Worm (Caenorhabditis elegans) whole organism, L4 larva: ENCODE results near the gene F28C10.3.

Experiments
- F10B5.3 ChIP-seq: sonication (generic microtip); optimal IDR thresholded peaks from 2 replicates; lab custom pipeline; 2016; ENCODE audit warnings: mild to moderate bottlenecking, missing genetic modification characterization, missing compliant biosample characterization
- F44E2.7 ChIP-seq: fragments of 200-800 bp; sonication (Bioruptor generic); IDR thresholded peaks from 2 replicates; pipeline ENCODE4 v2.1.2; 2022; ENCODE audit warnings: missing genetic modification characterization, missing compliant biosample characterization
- T26A8.4 ChIP-seq: fragments of 200-800 bp; sonication (Bioruptor generic); IDR thresholded peaks from 2 replicates; pipeline ENCODE4 v1.3.6; 2022; ENCODE audit warnings: missing genetic modification characterization, missing compliant biosample characterization
- Y105C5A.15 ChIP-seq: fragments of 200-800 bp; sonication (Bioruptor generic); IDR thresholded peaks from 2 replicates; pipeline ENCODE4 v1.3.6; 2022; ENCODE audit warnings: missing genetic modification characterization, missing compliant biosample characterization
- Y5F2A.4 ChIP-seq: fragments of 200-800 bp; sonication (Bioruptor generic); optimal IDR thresholded peaks from 2 replicates; lab custom pipeline; 2018; ENCODE audit warnings: mild to moderate bottlenecking, missing genetic modification characterization, missing compliant biosample characterization
- Y75B8A.6 ChIP-seq: fragments of 200-800 bp; sonication (Bioruptor generic); IDR thresholded peaks from 2 replicates; pipeline ENCODE4 v1.3.6; 2022; ENCODE audit warnings: missing genetic modification reagents, missing genetic modification characterization, missing compliant biosample characterization
- aha-1 ChIP-seq: fragments of 150-350 bp; peaks from one replicate; lab custom pipeline; 2014; ENCODE audit warnings: missing biosample characterization, missing genetic modification characterization
- ces-1 ChIP-seq: fragments of 150-350 bp; sonication (generic microtip); optimal IDR thresholded peaks from 4 replicates; lab custom pipeline; 2014; ENCODE audit warnings: missing biosample characterization, missing genetic modification reagents, missing genetic modification characterization
- ctbp-1 ChIP-seq: fragments of 200-800 bp; sonication (Bioruptor generic); IDR thresholded peaks from 2 replicates; pipeline ENCODE4 v1.3.6; 2022; ENCODE audit warnings: missing genetic modification reagents, missing genetic modification characterization, missing compliant biosample characterization
- daf-12 ChIP-seq: fragments of 150-350 bp; optimal IDR thresholded peaks from 2 replicates; lab custom pipeline; 2014; ENCODE audit warnings: missing biosample characterization, missing genetic modification reagents, missing genetic modification characterization
- daf-16 ChIP-seq, 3 experiments: sonication (generic microtip); optimal IDR thresholded peaks; 2 replicates each; lab custom pipeline; 2016 to 2017; ENCODE audit warnings: missing genetic modification characterization in 3 of 3, missing genetic modification reagents in 3 of 3, mild to moderate bottlenecking in 2 of 3, missing compliant biosample characterization in 2 of 3, missing biosample characterization in 1 of 3, moderate library complexity in 1 of 3
- dmd-6 ChIP-seq: fragments of 200-800 bp; sonication (Bioruptor generic); IDR thresholded peaks from 2 replicates; pipeline ENCODE4 v1.3.6; 2022; ENCODE audit warnings: missing genetic modification reagents, missing genetic modification characterization, missing compliant biosample characterization
- dmd-8 ChIP-seq: fragments of 200-800 bp; sonication (Bioruptor generic); IDR thresholded peaks from 2 replicates; pipeline ENCODE4 v1.3.6; 2022; ENCODE audit warnings: missing genetic modification characterization, missing compliant biosample characterization
- duxl-1 ChIP-seq: sonication (generic microtip); optimal IDR thresholded peaks from 2 replicates; lab custom pipeline; 2016; ENCODE audit warnings: mild to moderate bottlenecking, missing genetic modification characterization, moderate library complexity, missing compliant biosample characterization; ENCODE audit not compliant: poor library complexity
- dve-1 ChIP-seq: sonication (generic microtip); optimal IDR thresholded peaks from 2 replicates; lab custom pipeline; 2017; ENCODE audit warnings: antibody characterized with exemption, mild to moderate bottlenecking, missing genetic modification characterization, missing compliant biosample characterization; ENCODE audit not compliant: insufficient read depth
- egl-27 ChIP-seq: sonication (generic microtip); optimal IDR thresholded peaks from 3 replicates; lab custom pipeline; 2017; ENCODE audit warnings: missing biosample characterization, missing genetic modification reagents, missing genetic modification characterization
- lim-7 ChIP-seq: fragments of 200-800 bp; sonication (Bioruptor generic); IDR thresholded peaks from 2 replicates; pipeline ENCODE4 v1.3.6; 2022; ENCODE audit warnings: missing genetic modification characterization, missing compliant biosample characterization
- lin-29 ChIP-seq: fragments of 200-800 bp; sonication (Bioruptor generic); IDR thresholded peaks from 2 replicates; pipeline ENCODE4 v1.3.6; 2022; ENCODE audit warnings: missing genetic modification reagents, missing genetic modification characterization, missing compliant biosample characterization
- lin-38 ChIP-seq: fragments of 200-800 bp; sonication (Bioruptor generic); IDR thresholded peaks from 2 replicates; pipeline ENCODE4 v1.3.6; 2022; ENCODE audit warnings: missing genetic modification reagents, missing genetic modification characterization, missing compliant biosample characterization
- madf-5 ChIP-seq, 2 experiments: fragments of 200-800 bp; sonication (Bioruptor generic); IDR thresholded peaks; 2 replicates each; pipeline ENCODE4 v1.3.6; 2022; ENCODE audit warnings: missing compliant biosample characterization in 2 of 2, missing genetic modification characterization in 2 of 2
- mdl-1 ChIP-seq, 2 experiments: fragments of 150-350 bp in 1 of 2; sonication (generic microtip) in 1 of 2; optimal IDR thresholded peaks; 2 replicates each; lab custom pipeline; 2014 to 2017; ENCODE audit warnings: missing biosample characterization in 2 of 2, missing genetic modification characterization in 2 of 2
- nhr-10 ChIP-seq: fragments of 150-350 bp; optimal IDR thresholded peaks from 2 replicates; lab custom pipeline; 2014; ENCODE audit warnings: missing biosample characterization, missing genetic modification characterization
- nhr-102 ChIP-seq: sonication (generic microtip); optimal IDR thresholded peaks from 2 replicates; lab custom pipeline; 2016; ENCODE audit warnings: mild to moderate bottlenecking, missing genetic modification characterization, moderate library complexity, missing compliant biosample characterization
- nhr-48 ChIP-seq: sonication (generic microtip); optimal IDR thresholded peaks from 2 replicates; lab custom pipeline; 2016; ENCODE audit warnings: mild to moderate bottlenecking, missing genetic modification characterization, missing compliant biosample characterization
- nhr-6 ChIP-seq: fragments of 150-350 bp; optimal IDR thresholded peaks from 2 replicates; lab custom pipeline; 2014; ENCODE audit warnings: missing biosample characterization, missing genetic modification characterization
- php-3 ChIP-seq: fragments of 200-800 bp; sonication (Bioruptor generic); IDR thresholded peaks from 2 replicates; pipeline ENCODE4 v1.3.6; 2022; ENCODE audit warnings: missing genetic modification reagents, missing genetic modification characterization, missing compliant biosample characterization
- rbr-2 ChIP-seq: sonication (generic microtip); optimal IDR thresholded peaks from 2 replicates; lab custom pipeline; 2016; ENCODE audit warnings: missing genotype, missing genetic modification characterization, missing compliant biosample characterization
- saeg-2 ChIP-seq: fragments of 200-800 bp; sonication (Bioruptor generic); IDR thresholded peaks from 2 replicates; pipeline ENCODE4 v1.3.6; 2022; ENCODE audit warnings: missing genetic modification reagents, missing genetic modification characterization, missing compliant biosample characterization
- skn-1 ChIP-seq: fragments of 150-350 bp; optimal IDR thresholded peaks from 2 replicates; lab custom pipeline; 2014; ENCODE audit warnings: missing biosample characterization, missing genetic modification characterization
- snpc-1.2 ChIP-seq: fragments of 200-800 bp; sonication (Bioruptor generic); IDR thresholded peaks from 2 replicates; pipeline ENCODE4 v1.3.6; 2022; ENCODE audit warnings: missing genetic modification reagents, missing genetic modification characterization, missing compliant biosample characterization
- snpc-4 ChIP-seq: fragments of 150-350 bp; optimal IDR thresholded peaks from 2 replicates; lab custom pipeline; 2014; ENCODE audit warnings: missing biosample characterization, missing genetic modification characterization
- spr-1 ChIP-seq: sonication (generic microtip); optimal IDR thresholded peaks from 2 replicates; lab custom pipeline; 2016; ENCODE audit warnings: mild to moderate bottlenecking, missing genetic modification characterization, missing compliant biosample characterization
- spr-3 ChIP-seq: fragments of 200-800 bp; sonication (Bioruptor generic); optimal IDR thresholded peaks from 2 replicates; lab custom pipeline; 2018; ENCODE audit warnings: mild to moderate bottlenecking, missing genetic modification characterization, missing compliant biosample characterization
- zag-1 ChIP-seq: fragments of 150-350 bp; optimal IDR thresholded peaks from 2 replicates; lab custom pipeline; 2014; ENCODE audit warnings: missing biosample characterization, missing genetic modification characterization
- zfp-2 ChIP-seq: sonication (generic microtip); optimal IDR thresholded peaks from 2 replicates; lab custom pipeline; 2016; ENCODE audit warnings: mild to moderate bottlenecking, missing genetic modification characterization, missing compliant biosample characterization
- zip-2 ChIP-seq: fragments of 150-350 bp; optimal IDR thresholded peaks from 2 replicates; lab custom pipeline; 2014; ENCODE audit warnings: missing biosample characterization, missing genetic modification characterization
- ztf-11 ChIP-seq: fragments of 150-350 bp; optimal IDR thresholded peaks from 2 replicates; lab custom pipeline; 2014; ENCODE audit warnings: missing biosample characterization, missing genetic modification characterization

The F28C10.3 gene

ce11 chrX:542807-543206, 7.2 kb upstream of the F28C10.3 start, which contains the start of gene F28C10.1:
TSS of gene F28C10.1 (plus strand) at chrX:543107.
- no peak for TF ChIP-seq lin-38 (GFP tag; lab: Robert Waterston, UW)
- no peak for TF ChIP-seq mdl-1 (tag; optimal IDR thresholded peaks at IDR 0.05; lab: Kevin White, UChicago)
- TF ChIP-seq skn-1 (tag; lab: Kevin White, UChicago) = no peak
- no peak for TF ChIP-seq nhr-48
- no peak for TF ChIP-seq egl-27 (tag; lab: Kevin White, UChicago)
- TF ChIP-seq Y5F2A.4 (GFP tag; lab: Kevin White, UChicago) = no peak
- TF ChIP-seq zag-1 = no peak
- TF ChIP-seq snpc-4 = no peak
- TF ChIP-seq F44E2.7 = no peak
- no peak for TF ChIP-seq nhr-10
- TF ChIP-seq F10B5.3 (tag; lab: Kevin White, UChicago) = no peak
- no peak for TF ChIP-seq snpc-1.2 (GFP tag; lab: Robert Waterston, UW)
- no peak for TF ChIP-seq php-3
- TF ChIP-seq Y75B8A.6 (GFP tag; lab: Robert Waterston, UW) = no peak

ce11 chrX:538083-538482, 2.5 kb upstream of the F28C10.3 start:
- TF ChIP-seq ztf-11 (tag; lab: Kevin White, UChicago) (no peak), spr-1 (tag; lab: Kevin White, UChicago) (no peak), snpc-1.2 (GFP tag; lab: Robert Waterston, UW) (0 out of 2 replicates have a peak, but pooled peaks have one; percentile 48), ctbp-1 (GFP tag; lab: Robert Waterston, UW) (no peak), dmd-8 (GFP tag; lab: Robert Waterston, UW) (0 out of 2 replicates have a peak, but pooled peaks have one; percentile 15), aha-1 (tag; lab: Kevin White, UChicago) (peak; percentile 20)

ce11 chrX:536365-536764, 737 bp upstream of the F28C10.3 start:
- TF ChIP-seq nhr-6 (tag; lab: Kevin White, UChicago) = no peak
- no peak for TF ChIP-seq daf-16 (GFP tag; optimal IDR thresholded peaks at IDR 0.05; lab: Kevin White, UChicago)
- no peak for TF ChIP-seq daf-16 (tag; optimal IDR thresholded peaks at IDR 0.05; lab: Kevin White, UChicago)
- TF ChIP-seq F44E2.7 = no peak
- no peak for TF ChIP-seq nhr-48
- no peak for TF ChIP-seq lim-7
- TF ChIP-seq duxl-1 (tag; lab: Kevin White, UChicago) = no peak
- TF ChIP-seq zip-2 = no peak
- TF ChIP-seq dmd-6 (GFP tag; lab: Robert Waterston, UW) = no peak
- TF ChIP-seq spr-3 (GFP tag; lab: Kevin White, UChicago) = no peak
- no peak for TF ChIP-seq T26A8.4 (GFP tag; lab: Robert Waterston, UW)
- TF ChIP-seq dve-1 (tag; lab: Kevin White, UChicago) = no peak
- no peak for TF ChIP-seq saeg-2
- TF ChIP-seq zag-1 = no peak
- no peak for TF ChIP-seq ces-1 (GFP tag; lab: Kevin White, UChicago)
- TF ChIP-seq lin-29 (GFP tag; lab: Robert Waterston, UW) = no peak
- no peak for TF ChIP-seq madf-5 (GFP tag; IDR thresholded peaks at IDR 0.05; lab: Robert Waterston, UW)
- TF ChIP-seq daf-12 (tag; lab: Kevin White, UChicago) = no peak
- TF ChIP-seq Y105C5A.15 (GFP tag; lab: Robert Waterston, UW) = no peak
- no peak for TF ChIP-seq zfp-2
- TF ChIP-seq rbr-2 (tag; lab: Kevin White, UChicago) = no peak

- TF ChIP-seq aha-1 (tag; lab: Kevin White, UChicago) = peak; percentile 9
- TF ChIP-seq nhr-102 (tag; lab: Kevin White, UChicago) = no peak
Observed at ce11 chrX:530909-531308, 4.7 kb downstream of the F28C10.3 start, which contains the start of gene B0310.6. TSS of gene B0310.6 (minus strand) at chrX:531009.
